Worm (Caenorhabditis elegans): Measurements from ENCODE around the gene cdf-1.

DNA sequence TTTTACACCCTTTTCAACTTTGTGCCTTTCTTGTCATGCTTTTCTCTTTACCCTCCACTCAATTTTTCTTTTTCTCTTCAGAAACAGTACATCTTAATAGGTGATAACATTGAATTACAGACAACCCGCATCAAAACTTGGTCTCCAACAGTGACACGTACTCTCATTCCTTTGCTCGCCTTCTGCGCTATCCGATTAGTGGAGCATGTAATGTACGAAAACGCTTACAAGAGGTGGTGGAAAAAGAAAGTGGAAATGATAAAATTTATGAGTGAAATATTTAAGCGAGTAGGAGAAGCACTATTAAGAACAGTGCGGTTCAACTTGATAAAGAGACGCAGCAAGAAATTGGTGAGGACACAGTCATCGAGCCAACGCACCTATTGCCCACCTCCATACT is 48.4 kb downstream of the cdf-1 start, which contains the start of gene pept-1:
- TF ChIP-seq lin-13 (GFP tag; optimal IDR thresholded peaks at IDR 0.05) (no peak), zag-1 (tag; optimal IDR thresholded peaks at IDR 0.05) (no peak), ceh-62 (tag; optimal IDR thresholded peaks at IDR 0.05) (no peak), madf-5 (GFP tag; IDR thresholded peaks at IDR 0.05) (no peak), zfp-2 (tag; optimal IDR thresholded peaks at IDR 0.05) (no peak), duxl-1 (tag; optimal IDR thresholded peaks at IDR 0.05; ENCODE audit: poor library complexity) (no peak), ZK546.5 (tag; optimal IDR thresholded peaks at IDR 0.05) (no peak), lsy-2 (tag; optimal IDR thresholded peaks at IDR 0.05) (no peak), spr-3 (GFP tag; optimal IDR thresholded peaks at IDR 0.05) (no peak), fkh-10 (GFP tag; optimal IDR thresholded peaks at IDR 0.05) (no peak)

Measured in whole organism, L4 larva.